Worm (Caenorhabditis elegans) whole organism, midembryonic: Measurements from ENCODE around the gene srj-50.

Experiments used
- T22C8.4 ChIP-seq: fragments of 200-800 bp; sonication (Bioruptor generic); IDR thresholded peaks from 2 replicates; pipeline ENCODE4 v1.3.6; 2022; ENCODE audit warnings: missing genetic modification characterization, missing compliant biosample characterization
- cog-1 ChIP-seq: sonication (generic microtip); optimal IDR thresholded peaks from 2 replicates; lab custom pipeline; 2016; ENCODE audit warnings: missing genetic modification characterization, missing compliant biosample characterization
- flt-1 ChIP-seq: fragments of 200-800 bp; sonication (Bioruptor generic); IDR thresholded peaks from 2 replicates; pipeline ENCODE4 v1.3.6; 2022; ENCODE audit warnings: missing genetic modification characterization, missing compliant biosample characterization
- klf-2 ChIP-seq: fragments of 200-800 bp; sonication (Bioruptor generic); conservative IDR thresholded peaks from 2 replicates; pipeline ENCODE4 v1.3.6; 2022; ENCODE audit warnings: missing genetic modification reagents, missing genetic modification characterization, missing compliant biosample characterization
- med-1 ChIP-seq: sonication (generic microtip); optimal IDR thresholded peaks from 2 replicates; lab custom pipeline; 2017; ENCODE audit warnings: missing genetic modification characterization, mild to moderate bottlenecking, missing compliant biosample characterization, antibody characterized with exemption, missing genetic modification reagents; ENCODE audit not compliant: insufficient read depth
- ref-1 ChIP-seq: fragments of 200-800 bp; sonication (Bioruptor generic); conservative IDR thresholded peaks from 2 replicates; pipeline ENCODE4 v1.3.6; 2022; ENCODE audit warnings: missing genetic modification reagents, missing genetic modification characterization, missing compliant biosample characterization
- tab-1 ChIP-seq: fragments of 200-800 bp; sonication (Bioruptor generic); IDR thresholded peaks from 2 replicates; pipeline ENCODE4 v1.3.6; 2022; ENCODE audit warnings: missing genetic modification characterization, missing compliant biosample characterization
- ztf-23 ChIP-seq: fragments of 200-800 bp; sonication (Bioruptor generic); IDR thresholded peaks from 2 replicates; pipeline ENCODE4 v1.3.6; 2022; ENCODE audit warnings: missing genetic modification reagents, missing genetic modification characterization, missing compliant biosample characterization
- ztf-29 ChIP-seq: fragments of 200-800 bp; sonication (Bioruptor generic); IDR thresholded peaks from 2 replicates; pipeline ENCODE4 v1.3.6; 2022; ENCODE audit warnings: missing genetic modification reagents, missing genetic modification characterization, missing compliant biosample characterization

The srj-50 gene

ce11 chrV:2813856-2814255 is 18.9 kb upstream of the srj-50 start, which contains the start of gene F54E2.9:
F54E2.9 (minus strand) TSS chrV:2813987.
- TF ChIP-seq ztf-23 (GFP tag; lab: Robert Waterston, UW) (no peak), med-1 (no peak), flt-1 (GFP tag; lab: Robert Waterston, UW) (no peak), ref-1 (GFP tag; lab: Robert Waterston, UW) (no peak), cog-1 (no peak), T22C8.4 (GFP tag; lab: Robert Waterston, UW) (no peak), tab-1 (GFP tag; lab: Robert Waterston, UW) (no peak), klf-2 (no peak), ztf-29 (GFP tag; lab: Robert Waterston, UW) (no peak)

- TF ChIP-seq flt-1 (GFP tag; lab: Robert Waterston, UW) (no peak), ztf-23 (GFP tag; lab: Robert Waterston, UW) (no peak), klf-2 (no peak), ztf-29 (GFP tag; lab: Robert Waterston, UW) (no peak), tab-1 (GFP tag; lab: Robert Waterston, UW) (no peak), cog-1 (no peak)
Observed at ce11 chrV:2815956-2816355, 16.8 kb upstream of the srj-50 start, which contains the start of gene F54E2.5. F54E2.5 (minus strand) TSS chrV:2816056.

DNA sequence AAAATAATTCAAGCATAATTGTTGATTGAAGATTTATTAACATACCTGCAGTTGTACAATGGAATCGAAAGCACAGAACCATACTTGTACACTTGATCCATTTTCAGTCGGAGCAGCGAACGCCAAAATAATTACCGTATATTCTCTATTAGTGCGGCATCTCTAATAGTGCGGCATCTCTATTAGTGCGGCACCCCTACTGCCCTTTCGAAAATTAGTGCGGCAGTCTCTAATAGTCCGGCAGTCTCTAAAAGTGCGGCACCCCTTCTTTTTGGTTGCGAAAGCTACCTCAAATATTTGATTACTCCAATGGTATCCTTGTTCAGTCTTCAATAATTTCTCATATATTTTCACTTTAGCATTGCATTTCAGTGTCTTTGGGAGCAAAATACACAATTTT is 14.6 kb upstream of the srj-50 start, which contains the start of gene srt-34:
Gene srt-34, minus strand, starts transcription at position 101 of the 400 bp plus-strand sequence.
- no peak for TF ChIP-seq flt-1 (GFP tag; lab: Robert Waterston, UW)
- TF ChIP-seq ztf-29 (GFP tag; lab: Robert Waterston, UW) = no peak
- no peak for TF ChIP-seq med-1
- TF ChIP-seq cog-1 = no peak
- no peak for TF ChIP-seq tab-1 (GFP tag; lab: Robert Waterston, UW)
- TF ChIP-seq T22C8.4 (GFP tag; lab: Robert Waterston, UW) = no peak
- TF ChIP-seq ref-1 (GFP tag; lab: Robert Waterston, UW) = no peak
- TF ChIP-seq klf-2 = no peak
- no peak for TF ChIP-seq ztf-23 (GFP tag; lab: Robert Waterston, UW)

- TF ChIP-seq cog-1 (no peak), tab-1 (GFP tag; lab: Robert Waterston, UW) (no peak), klf-2 (no peak), med-1 (no peak), T22C8.4 (GFP tag; lab: Robert Waterston, UW) (no peak), ztf-23 (GFP tag; lab: Robert Waterston, UW) (no peak), ztf-29 (GFP tag; lab: Robert Waterston, UW) (no peak), ref-1 (GFP tag; lab: Robert Waterston, UW) (no peak), flt-1 (GFP tag; lab: Robert Waterston, UW) (no peak)
Observed at ce11 chrV:2821618-2822272, 11.0 kb upstream of the srj-50 start, which contains the start of gene srh-36. srh-36 (minus strand) TSS chrV:2821668.

DNA sequence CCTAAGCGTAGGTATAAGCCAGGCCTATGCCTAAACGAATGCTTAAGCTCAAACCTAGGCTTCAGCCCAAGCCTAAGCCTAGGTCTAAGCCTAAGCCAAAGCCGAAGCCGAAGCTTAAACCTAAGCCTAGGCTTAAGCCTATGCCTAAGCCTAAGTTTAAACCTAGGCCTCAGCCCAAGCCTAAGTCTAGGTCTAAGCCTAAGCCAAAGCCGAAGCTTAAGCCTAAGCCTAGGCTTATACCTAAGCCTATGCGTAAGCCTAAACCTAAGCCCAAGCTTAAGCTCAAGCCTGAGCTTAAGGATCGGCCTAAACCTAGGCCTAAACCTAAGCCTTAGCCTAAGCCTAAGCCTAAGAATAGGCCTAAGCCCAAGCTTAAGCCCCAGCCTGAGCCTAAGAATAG is 6.8 kb upstream of the srj-50 start:
- TF ChIP-seq klf-2 (no peak), ztf-29 (GFP tag; lab: Robert Waterston, UW) (0 out of 2 replicates have a peak, but pooled peaks have one; percentile 16), T22C8.4 (GFP tag; lab: Robert Waterston, UW) (no peak)

DNA sequence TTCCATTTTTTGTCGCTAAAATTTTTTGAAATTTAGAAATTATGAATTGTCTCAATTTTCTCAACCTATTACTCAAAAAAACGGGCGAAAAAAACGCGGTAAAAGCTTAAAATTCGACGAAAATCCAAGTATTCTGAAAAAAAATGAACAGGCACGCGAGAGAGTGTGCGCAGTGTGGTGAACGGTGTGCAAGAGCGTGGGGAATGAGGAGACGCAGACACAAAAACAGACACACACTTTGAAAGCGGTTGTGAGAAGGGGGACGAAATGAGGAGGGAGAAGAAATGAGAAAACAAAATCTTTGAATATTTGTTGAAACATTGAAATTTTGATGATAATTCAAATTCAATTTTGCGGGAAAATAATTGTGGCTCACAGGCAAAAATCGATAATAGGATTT is 6.0 kb upstream of the srj-50 start, which contains the start of gene T03D3.5:
Gene T03D3.5, minus strand, starts transcription at position 21 of the 400 bp plus-strand sequence.
- TF ChIP-seq ztf-23 (GFP tag; lab: Robert Waterston, UW) (no peak), ref-1 (GFP tag; lab: Robert Waterston, UW) (no peak), ztf-29 (GFP tag; lab: Robert Waterston, UW) (no peak), med-1 (no peak), klf-2 (no peak), T22C8.4 (GFP tag; lab: Robert Waterston, UW) (no peak), flt-1 (GFP tag; lab: Robert Waterston, UW) (no peak), tab-1 (GFP tag; lab: Robert Waterston, UW) (no peak), cog-1 (no peak)

DNA sequence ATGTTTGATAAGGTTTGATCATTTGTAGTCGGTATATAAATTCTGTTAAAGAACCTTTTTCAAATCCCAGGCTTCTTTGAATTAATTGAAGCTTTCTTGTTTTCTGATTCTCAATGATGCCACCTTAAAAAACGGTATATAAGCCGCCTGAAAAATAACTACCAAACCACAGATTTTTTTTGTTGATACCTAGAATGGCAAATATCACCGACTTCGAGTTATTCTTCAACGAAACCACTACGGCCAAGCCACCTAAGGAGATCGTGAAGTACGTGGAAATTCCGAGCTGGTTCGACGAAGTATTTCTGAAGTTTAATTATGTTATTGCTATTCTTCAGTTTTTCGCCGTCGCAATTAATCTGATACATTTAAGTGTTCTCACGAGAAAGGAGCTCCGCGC is 1.9 kb upstream of the srj-50 start, which contains the start of gene srw-2:
Gene srw-2, plus strand, starts transcription at position 62 of the 400 bp plus-strand sequence.
- TF ChIP-seq tab-1 (GFP tag; lab: Robert Waterston, UW) (no peak), ref-1 (GFP tag; lab: Robert Waterston, UW) (no peak), cog-1 (no peak), klf-2 (no peak), T22C8.4 (GFP tag; lab: Robert Waterston, UW) (no peak), med-1 (no peak), flt-1 (GFP tag; lab: Robert Waterston, UW) (no peak), ztf-23 (GFP tag; lab: Robert Waterston, UW) (no peak)

ce11 chrV:2836501-2836900 is 3.7 kb downstream of the srj-50 start, which contains the start of gene srj-45:
srj-45 (minus strand) TSS chrV:2836601.
- TF ChIP-seq ztf-29 (GFP tag; lab: Robert Waterston, UW) = no peak
- TF ChIP-seq tab-1 (GFP tag; lab: Robert Waterston, UW) = no peak
- TF ChIP-seq ref-1 (GFP tag; lab: Robert Waterston, UW) = no peak
- TF ChIP-seq ztf-23 (GFP tag; lab: Robert Waterston, UW) = no peak
- TF ChIP-seq med-1 = no peak
- no peak for TF ChIP-seq cog-1
- TF ChIP-seq klf-2 = no peak

ce11 chrV:2845771-2846170 is 13.0 kb downstream of the srj-50 start, which contains the start of gene srj-44:
srj-44 (minus strand) TSS chrV:2845871.
- no peak for TF ChIP-seq klf-2
- TF ChIP-seq ztf-23 (GFP tag; lab: Robert Waterston, UW) = no peak
- TF ChIP-seq ztf-29 (GFP tag; lab: Robert Waterston, UW) = no peak
- TF ChIP-seq flt-1 (GFP tag; lab: Robert Waterston, UW) = no peak
- TF ChIP-seq med-1 = no peak
- no peak for TF ChIP-seq T22C8.4 (GFP tag; lab: Robert Waterston, UW)
